Worm (Caenorhabditis elegans) whole organism, L1 larva: ENCODE data around the gene C32D5.10.

Experiments
- C04F5.9 ChIP-seq: sonication (generic microtip); optimal IDR thresholded peaks from 2 replicates; lab custom pipeline; 2016; ENCODE audit warnings: missing genetic modification characterization, missing compliant biosample characterization
- C16A3.4 ChIP-seq: fragments of 150-350 bp; optimal IDR thresholded peaks from 2 replicates; lab custom pipeline; 2014; ENCODE audit warnings: missing biosample characterization, missing genetic modification characterization
- C34B4.2 ChIP-seq: sonication (generic microtip); optimal IDR thresholded peaks from 2 replicates; lab custom pipeline; 2017; ENCODE audit warnings: mild to moderate bottlenecking, missing genetic modification characterization, missing compliant biosample characterization
- F16B12.6 ChIP-seq: fragments of 150-350 bp; optimal IDR thresholded peaks from 2 replicates; lab custom pipeline; 2014; ENCODE audit warnings: missing biosample characterization, missing genetic modification characterization
- Y116A8C.19 ChIP-seq: sonication (generic microtip); optimal IDR thresholded peaks from 2 replicates; lab custom pipeline; 2016; ENCODE audit warnings: missing compliant biosample characterization, missing genetic modification characterization, borderline replicate concordance
- alr-1 ChIP-seq: fragments of 200-800 bp; sonication (Bioruptor generic); optimal IDR thresholded peaks from 2 replicates; lab custom pipeline; 2018; ENCODE audit warnings: borderline replicate concordance, mild to moderate bottlenecking, missing genetic modification characterization, missing compliant biosample characterization
- blmp-1 ChIP-seq: fragments of 150-350 bp; optimal IDR thresholded peaks from 2 replicates; lab custom pipeline; 2014; ENCODE audit warnings: missing biosample characterization, missing genetic modification characterization
- ceh-8 ChIP-seq: fragments of 200-800 bp; sonication (Bioruptor generic); optimal IDR thresholded peaks from 2 replicates; lab custom pipeline; 2018; ENCODE audit warnings: mild to moderate bottlenecking, missing genetic modification characterization, moderate library complexity, missing compliant biosample characterization
- ceh-82 ChIP-seq, 3 experiments: fragments of 150-350 bp in 1 of 3; sonication (generic microtip) in 2 of 3; optimal IDR thresholded peaks; 2 replicates each; lab custom pipeline; 2014 to 2017; ENCODE audit warnings: missing biosample characterization in 3 of 3, missing genetic modification characterization in 3 of 3
- ceh-88 ChIP-seq: fragments of 200-800 bp; sonication (Bioruptor generic); IDR thresholded peaks from 2 replicates; pipeline ENCODE4 v1.3.6; 2022; ENCODE audit warnings: missing genetic modification characterization, missing compliant biosample characterization
- ces-1 ChIP-seq: fragments of 150-350 bp; optimal IDR thresholded peaks from 2 replicates; lab custom pipeline; 2014; ENCODE audit warnings: missing biosample characterization, missing genetic modification reagents, missing genetic modification characterization
- efl-1 ChIP-seq, 4 experiments: fragments of 150-350 bp; optimal IDR thresholded peaks in 3 of 4; peaks in 1 of 4; 1 replicate in 1 of 4; 2 replicates in 3 of 4; lab custom pipeline; 2014; ENCODE audit warnings: missing biosample characterization in 2 of 4, missing genetic modification characterization in 2 of 4, missing genetic modification reagents in 2 of 4
- efl-3 ChIP-seq: fragments of 200-800 bp; sonication (Bioruptor generic); optimal IDR thresholded peaks from 2 replicates; lab custom pipeline; 2018; ENCODE audit warnings: mild to moderate bottlenecking, missing genetic modification characterization, missing compliant biosample characterization
- egl-13 ChIP-seq: sonication (generic microtip); optimal IDR thresholded peaks from 2 replicates; lab custom pipeline; 2016; ENCODE audit warnings: missing genotype, missing genetic modification reagents, missing genetic modification characterization, missing compliant biosample characterization
- ets-5 ChIP-seq: fragments of 200-800 bp; sonication (Bioruptor generic); IDR thresholded peaks from 2 replicates; pipeline ENCODE4 v1.3.6; 2022; ENCODE audit warnings: missing genetic modification characterization, missing compliant biosample characterization
- fkh-10 ChIP-seq: sonication (generic microtip); optimal IDR thresholded peaks from 2 replicates; lab custom pipeline; 2017; ENCODE audit warnings: missing biosample characterization, missing genetic modification reagents, missing genetic modification characterization
- fkh-4 ChIP-seq: sonication (generic microtip); optimal IDR thresholded peaks from 2 replicates; lab custom pipeline; 2016; ENCODE audit warnings: missing compliant biosample characterization, missing genetic modification characterization, borderline replicate concordance
- fkh-8 ChIP-seq: sonication (generic microtip); optimal IDR thresholded peaks from 2 replicates; lab custom pipeline; 2016; ENCODE audit warnings: mild to moderate bottlenecking, missing genetic modification characterization, missing compliant biosample characterization
- grh-1 ChIP-seq: fragments of 200-800 bp; sonication (Bioruptor generic); IDR thresholded peaks from 2 replicates; pipeline ENCODE4 v1.3.6; 2022; ENCODE audit warnings: missing genetic modification reagents, missing genetic modification characterization, missing compliant biosample characterization
- hlh-4 ChIP-seq: sonication (generic microtip); optimal IDR thresholded peaks from 2 replicates; lab custom pipeline; 2016; ENCODE audit warnings: mild to moderate bottlenecking, missing genetic modification characterization, missing compliant biosample characterization
- hpl-2 ChIP-seq: fragments of 150-350 bp; optimal IDR thresholded peaks from 2 replicates; lab custom pipeline; 2014; ENCODE audit warnings: missing biosample characterization, missing genetic modification reagents, missing genetic modification characterization
- isw-1 ChIP-seq: fragments of 200-800 bp; sonication (Bioruptor generic); IDR thresholded peaks from 2 replicates; pipeline ENCODE4 v1.3.6; 2022; ENCODE audit warnings: missing genetic modification characterization, missing compliant biosample characterization
- jun-1 ChIP-seq: fragments of 150-350 bp; optimal IDR thresholded peaks from 2 replicates; lab custom pipeline; 2014; ENCODE audit warnings: missing biosample characterization, missing genetic modification reagents, missing genetic modification characterization
- lin-15B ChIP-seq: fragments of 150-350 bp; sonication (generic microtip); optimal IDR thresholded peaks from 3 replicates; lab custom pipeline; 2014; ENCODE audit warnings: missing biosample characterization, missing genetic modification characterization
- mdl-1 ChIP-seq, 2 experiments: fragments of 150-350 bp; optimal IDR thresholded peaks; 2 replicates each; lab custom pipeline; 2014 to 2017; ENCODE audit warnings: missing biosample characterization in 2 of 2, missing genetic modification characterization in 2 of 2, inconsistent platforms in 1 of 2
- mep-1 ChIP-seq: fragments of 150-350 bp; optimal IDR thresholded peaks from 2 replicates; lab custom pipeline; 2014; ENCODE audit warnings: missing biosample characterization, missing genetic modification characterization
- nhr-11 ChIP-seq: fragments of 150-350 bp; optimal IDR thresholded peaks from 2 replicates; lab custom pipeline; 2014; ENCODE audit warnings: missing biosample characterization, missing genetic modification characterization
- nhr-12 ChIP-seq: sonication (generic microtip); optimal IDR thresholded peaks from 2 replicates; lab custom pipeline; 2017; ENCODE audit warnings: missing biosample characterization, missing genetic modification characterization
- nhr-28 ChIP-seq: fragments of 150-350 bp; optimal IDR thresholded peaks from 2 replicates; lab custom pipeline; 2014; ENCODE audit warnings: missing biosample characterization, missing genetic modification characterization
- nhr-47 ChIP-seq: sonication (generic microtip); optimal IDR thresholded peaks from 2 replicates; lab custom pipeline; 2016; ENCODE audit warnings: mild to moderate bottlenecking, missing genetic modification characterization, moderate library complexity, missing compliant biosample characterization
- nhr-71 ChIP-seq: sonication (generic microtip); optimal IDR thresholded peaks from 2 replicates; lab custom pipeline; 2016; ENCODE audit warnings: mild to moderate bottlenecking, missing genetic modification characterization, moderate library complexity, missing compliant biosample characterization
- nhr-76 ChIP-seq: sonication (generic microtip); optimal IDR thresholded peaks from 2 replicates; lab custom pipeline; 2017; ENCODE audit warnings: missing biosample characterization, missing genetic modification characterization
- nhr-90 ChIP-seq: sonication (generic microtip); optimal IDR thresholded peaks from 2 replicates; lab custom pipeline; 2016; ENCODE audit warnings: mild to moderate bottlenecking, missing genetic modification characterization, missing compliant biosample characterization; ENCODE audit not compliant: poor library complexity
- pag-3 ChIP-seq: sonication (generic microtip); optimal IDR thresholded peaks from 2 replicates; lab custom pipeline; 2017; ENCODE audit warnings: missing genetic modification characterization, mild to moderate bottlenecking, missing compliant biosample characterization, antibody characterized with exemption, borderline replicate concordance; ENCODE audit not compliant: insufficient read depth
- pqm-1 ChIP-seq: sonication (generic microtip); optimal IDR thresholded peaks from 3 replicates; lab custom pipeline; 2017; ENCODE audit warnings: missing biosample characterization, missing genetic modification characterization
- rnt-1 ChIP-seq: sonication (generic microtip); optimal IDR thresholded peaks from 2 replicates; lab custom pipeline; 2016; ENCODE audit warnings: mild to moderate bottlenecking, missing genetic modification characterization, moderate library complexity, missing compliant biosample characterization
- snu-23 ChIP-seq: sonication (generic microtip); optimal IDR thresholded peaks from 2 replicates; lab custom pipeline; 2016; ENCODE audit warnings: missing genetic modification characterization, missing compliant biosample characterization
- sox-4 ChIP-seq: sonication (generic microtip); optimal IDR thresholded peaks from 2 replicates; lab custom pipeline; 2016; ENCODE audit warnings: missing genetic modification characterization, missing compliant biosample characterization
- sup-37 ChIP-seq: fragments of 200-800 bp; sonication (Bioruptor generic); optimal IDR thresholded peaks from 2 replicates; lab custom pipeline; 2018; ENCODE audit warnings: mild to moderate bottlenecking, missing genetic modification characterization, missing compliant biosample characterization
- swsn-7 ChIP-seq: sonication (generic microtip); optimal IDR thresholded peaks from 2 replicates; lab custom pipeline; 2016; ENCODE audit warnings: missing genetic modification characterization, missing compliant biosample characterization
- tbx-2 ChIP-seq: sonication (generic microtip); optimal IDR thresholded peaks from 2 replicates; lab custom pipeline; 2016; ENCODE audit warnings: missing genetic modification characterization, missing compliant biosample characterization
- tlp-1 ChIP-seq: fragments of 150-350 bp; optimal IDR thresholded peaks from 2 replicates; lab custom pipeline; 2014; ENCODE audit warnings: missing biosample characterization, missing genetic modification characterization
- unc-62 ChIP-seq: fragments of 150-350 bp; optimal IDR thresholded peaks from 2 replicates; lab custom pipeline; 2014; ENCODE audit warnings: missing biosample characterization, missing genetic modification reagents, missing genetic modification characterization
- vab-15 ChIP-seq: sonication (generic microtip); optimal IDR thresholded peaks from 2 replicates; lab custom pipeline; 2017; ENCODE audit warnings: missing genotype, mild to moderate bottlenecking, missing genetic modification characterization, missing compliant biosample characterization
- xbp-1 ChIP-seq: sonication (generic microtip); optimal IDR thresholded peaks from 2 replicates; lab custom pipeline; 2016; ENCODE audit warnings: missing genetic modification characterization, missing compliant biosample characterization
- zag-1 ChIP-seq: fragments of 150-350 bp; optimal IDR thresholded peaks from 2 replicates; lab custom pipeline; 2014; ENCODE audit warnings: missing biosample characterization, missing genetic modification characterization
- ztf-11 ChIP-seq, 2 experiments: sonication (generic microtip); optimal IDR thresholded peaks; 2 replicates each; lab custom pipeline; 2016 to 2017; ENCODE audit warnings: missing genetic modification characterization in 2 of 2, missing biosample characterization in 1 of 2, missing compliant biosample characterization in 1 of 2
- ztf-4 ChIP-seq: fragments of 150-350 bp; optimal IDR thresholded peaks from 2 replicates; lab custom pipeline; 2014; ENCODE audit warnings: missing biosample characterization, missing genetic modification characterization

C32D5.10 gene

ce11 chrII:6365237-6365815 lies 13.5 kb upstream of the C32D5.10 start, which contains the start of the genes ani-2 and clec-88:
Gene ani-2 (minus strand): TSS chrII:6365367.
Gene clec-88 (plus strand): TSS chrII:6365722.
- TF ChIP-seq mep-1 (tag; lab: Kevin White, UChicago) (no peak), efl-1 (optimal IDR thresholded peaks at IDR 0.05; lab: Kevin White, UChicago) (no peak), efl-1 (GFP tag; optimal IDR thresholded peaks at IDR 0.05 in 1 of 2; lab: Kevin White, UChicago) (no peak), Y116A8C.19 (tag; lab: Kevin White, UChicago) (no peak), sox-4 (tag; lab: Kevin White, UChicago) (no peak), ceh-8 (GFP tag; lab: Kevin White, UChicago) (no peak), jun-1 (no peak), nhr-11 (no peak), ztf-4 (tag; lab: Kevin White, UChicago) (no peak), ztf-11 (tag; optimal IDR thresholded peaks at IDR 0.05; lab: Kevin White, UChicago) (no peak), lin-15B (tag; lab: Kevin White, UChicago) (no peak)

ce11 chrII:6360822-6361221 lies 9.0 kb upstream of the C32D5.10 start, which contains the start of gene K10B2.4:
Gene K10B2.4 (minus strand): TSS chrII:6360959.
- TF ChIP-seq mep-1 (tag; lab: Kevin White, UChicago), result peak; percentile 65
- peak; percentile 83 for TF ChIP-seq snu-23
- TF ChIP-seq nhr-47 (tag; lab: Kevin White, UChicago), result peak; percentile 74
- TF ChIP-seq isw-1 (GFP tag; lab: Robert Waterston, UW), result no peak
- 0 out of 2 replicates have a peak, but pooled peaks have one; percentile 34 for TF ChIP-seq grh-1 (GFP tag; lab: Robert Waterston, UW)
- TF ChIP-seq fkh-8 (tag; lab: Kevin White, UChicago), result peak; percentile 6
- TF ChIP-seq unc-62 (GFP tag; lab: Kevin White, UChicago), result no peak
- TF ChIP-seq C04F5.9, result peak; percentile 5
- TF ChIP-seq vab-15, result no peak
- TF ChIP-seq nhr-90, result peak; percentile 54
- TF ChIP-seq ceh-8 (GFP tag; lab: Kevin White, UChicago), result no peak
- no peak for TF ChIP-seq tlp-1 (tag; lab: Kevin White, UChicago)
- TF ChIP-seq hpl-2, result peak; percentile 9
- TF ChIP-seq ceh-88 (GFP tag; lab: Robert Waterston, UW), result no peak
- TF ChIP-seq nhr-28, result no peak
- TF ChIP-seq zag-1 (tag; lab: Kevin White, UChicago), result no peak
- peak; percentile 14 for TF ChIP-seq F16B12.6 (tag; lab: Kevin White, UChicago)
- TF ChIP-seq mdl-1 (tag; optimal IDR thresholded peaks at IDR 0.05; lab: Kevin White, UChicago), result no peak
- TF ChIP-seq pag-3, result no peak
- TF ChIP-seq fkh-4 (tag; lab: Kevin White, UChicago), result no peak
- peak; percentile 77 to 79 for TF ChIP-seq efl-1 (optimal IDR thresholded peaks at IDR 0.05; lab: Kevin White, UChicago)
- peak; percentile 64 to 97 for TF ChIP-seq efl-1 (GFP tag; optimal IDR thresholded peaks at IDR 0.05 in 1 of 2; lab: Kevin White, UChicago)
- TF ChIP-seq alr-1, result no peak
- TF ChIP-seq xbp-1, result peak; percentile 66
- peak; percentile 35 to 50 (median 40) for TF ChIP-seq ceh-82 (tag; optimal IDR thresholded peaks at IDR 0.05; lab: Kevin White, UChicago)
- peak; percentile 94 for TF ChIP-seq blmp-1 (tag; lab: Kevin White, UChicago)
- TF ChIP-seq C16A3.4 (tag; lab: Kevin White, UChicago), result peak; percentile 78
- TF ChIP-seq C34B4.2 (tag; lab: Kevin White, UChicago), result no peak
- TF ChIP-seq fkh-10 (GFP tag; lab: Kevin White, UChicago), result no peak
- TF ChIP-seq rnt-1 (tag; lab: Kevin White, UChicago), result peak; percentile 78
- no peak for TF ChIP-seq ces-1 (GFP tag; lab: Kevin White, UChicago)
- TF ChIP-seq nhr-76 (tag; lab: Kevin White, UChicago), result no peak
- TF ChIP-seq nhr-12, result no peak
- TF ChIP-seq ztf-11 (tag; optimal IDR thresholded peaks at IDR 0.05; lab: Kevin White, UChicago), result no peak
- TF ChIP-seq hlh-4 (tag; lab: Kevin White, UChicago), result no peak
- no peak for TF ChIP-seq jun-1
- peak; percentile 8 for TF ChIP-seq ztf-4 (tag; lab: Kevin White, UChicago)
- peak; percentile 12 for TF ChIP-seq lin-15B (tag; lab: Kevin White, UChicago)
- TF ChIP-seq nhr-11, result no peak
- peak; percentile 72 for TF ChIP-seq swsn-7
- no peak for TF ChIP-seq sup-37
- TF ChIP-seq ets-5 (GFP tag; lab: Robert Waterston, UW), result no peak
- TF ChIP-seq egl-13, result no peak
- TF ChIP-seq nhr-71 (tag; lab: Kevin White, UChicago), result peak; percentile 77
- TF ChIP-seq pqm-1, result no peak
- no peak for TF ChIP-seq efl-3
- peak; percentile 62 for TF ChIP-seq tbx-2 (tag; lab: Kevin White, UChicago)
